Worm (Caenorhabditis elegans) whole organism, L4 larva: ENCODE results near the gene C16C8.4.

Experiments used
- unc-39 ChIP-seq: sonication (generic microtip); optimal IDR thresholded peaks from 2 replicates; lab custom pipeline; 2017; ENCODE audit warnings: missing biosample characterization, missing genetic modification characterization
- unc-62 ChIP-seq, 3 experiments: fragments of 150-350 bp in 1 of 3; sonication (generic microtip); optimal IDR thresholded peaks in 2 of 3; peaks in 1 of 3; 1 replicate in 1 of 3; 2 replicates in 2 of 3; lab custom pipeline; 2014 to 2017; ENCODE audit warnings: missing biosample characterization in 3 of 3, missing genetic modification characterization in 3 of 3, missing genetic modification reagents in 3 of 3, missing genotype in 1 of 3
- vab-7 ChIP-seq: fragments of 200-800 bp; sonication (Bioruptor generic); IDR thresholded peaks from 2 replicates; pipeline ENCODE4 v1.3.6; 2022; ENCODE audit warnings: missing genetic modification reagents, missing genetic modification characterization, missing compliant biosample characterization

The C16C8.4 gene

DNA sequence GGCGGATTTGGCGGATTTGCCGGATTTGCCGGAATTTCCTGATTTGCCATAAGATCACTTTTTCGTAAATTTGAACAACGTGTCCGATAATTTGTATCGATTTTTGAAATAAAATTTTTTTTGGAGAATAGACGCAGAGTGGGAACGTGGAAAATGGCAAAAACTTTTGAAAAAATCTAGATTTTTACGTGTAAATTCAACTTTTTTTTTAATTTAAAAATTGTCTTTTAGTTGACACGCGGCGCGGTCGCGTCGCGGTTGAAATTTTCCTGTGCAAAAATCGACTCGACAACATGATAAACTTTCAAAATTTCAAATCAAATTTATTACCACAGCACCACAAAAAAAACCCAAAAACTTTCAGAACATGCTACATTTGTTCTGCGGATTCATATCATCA, 48.7 kb downstream of the C16C8.4 start, which contains the start of gene nep-20:
TSS of gene nep-20 (minus strand) at position 101 of the 400 bp plus-strand sequence.
- TF ChIP-seq vab-7, result no peak
- TF ChIP-seq unc-39 (tag; lab: Kevin White, UChicago), result no peak
- TF ChIP-seq unc-62 (GFP tag; optimal IDR thresholded peaks at IDR 0.05 in 1 of 2; lab: Kevin White, UChicago), result peak in 1 of 2 experiments; percentile 15
- no peak for TF ChIP-seq unc-62 (tag; optimal IDR thresholded peaks at IDR 0.05; lab: Kevin White, UChicago)
